Fruit fly (Drosophila melanogaster): ENCODE data around the gene Wdr81.

Gene Wdr81

dm6 chr2L:12007331-12007791 lies 13.4 kb downstream of the Wdr81 start (continued):
- TF ChIP-seq CG15011 (GFP tag; optimal IDR thresholded peaks at IDR 0.05) (no peak), CG33213 (GFP tag; optimal IDR thresholded peaks at IDR 0.05) (peak; percentile 91), gsb (GFP tag; IDR thresholded peaks at IDR 0.05) (no peak), CG13424 (tag; optimal IDR thresholded peaks at IDR 0.05) (peak; percentile 19), seq (GFP tag; IDR thresholded peaks at IDR 0.05) (no peak), CG2202 (tag; optimal IDR thresholded peaks at IDR 0.05) (no peak), CG1647 (GFP tag; optimal IDR thresholded peaks at IDR 0.05) (peak; percentile 24), Stat92E (GFP tag; optimal IDR thresholded peaks at IDR 0.05) (peak in 1 of 3 experiments; percentile 97), CG15514 (GFP tag; optimal IDR thresholded peaks at IDR 0.05) (peak; percentile 75), vnd (GFP tag; IDR thresholded peaks at IDR 0.05; ENCODE audit: partially characterized antibody) (no peak), CG6254 (GFP tag; optimal IDR thresholded peaks at IDR 0.05) (peak; percentile 92), CG34376 (GFP tag; optimal IDR thresholded peaks at IDR 0.05) (peak; percentile 98), Abd-B (GFP tag; optimal IDR thresholded peaks at IDR 0.05) (no peak), Blimp-1 (GFP tag; optimal IDR thresholded peaks at IDR 0.05) (peak; percentile 45), gt (GFP tag; IDR thresholded peaks at IDR 0.05) (no peak), gro (GFP tag; optimal IDR thresholded peaks at IDR 0.05) (peak; percentile 85), prd (optimal IDR thresholded peaks at IDR 0.05) (no peak), prd (GFP tag; IDR thresholded peaks at IDR 0.05) (no peak), sima (GFP tag; optimal IDR thresholded peaks at IDR 0.05) (no peak), Rx (GFP tag; IDR thresholded peaks at IDR 0.05) (no peak), CG31388 (GFP tag; optimal IDR thresholded peaks at IDR 0.05) (no peak), mam (GFP tag; optimal IDR thresholded peaks at IDR 0.05) (peak; percentile 12), mld (GFP tag; IDR thresholded peaks at IDR 0.05; ENCODE audit: partially characterized antibody) (no peak), peb (GFP tag; IDR thresholded peaks at IDR 0.05) (no peak), lov (optimal IDR thresholded peaks at IDR 0.05) (no peak), lov (GFP tag; IDR thresholded peaks at IDR 0.05) (no peak), CG8089 (GFP tag; optimal IDR thresholded peaks at IDR 0.05) (peak; percentile 66), Dad (GFP tag; optimal IDR thresholded peaks at IDR 0.05) (peak; percentile 51), CG4360 (GFP tag; IDR thresholded peaks at IDR 0.05) (no peak), p53 (GFP tag; optimal IDR thresholded peaks at IDR 0.05) (peak; percentile 100), CG3163 (GFP tag; optimal IDR thresholded peaks at IDR 0.05) (peak; percentile 40), CG10366 (GFP tag; IDR thresholded peaks at IDR 0.05) (no peak), Oaz (GFP tag; IDR thresholded peaks at IDR 0.05) (no peak), pnt (GFP tag; optimal IDR thresholded peaks at IDR 0.05) (no peak), CG10543 (GFP tag; optimal IDR thresholded peaks at IDR 0.05) (peak; percentile 100), CG15073 (GFP tag; optimal IDR thresholded peaks at IDR 0.05) (no peak), en (GFP tag; optimal IDR thresholded peaks at IDR 0.05) (peak; percentile 10), CG13287 (GFP tag; IDR thresholded peaks at IDR 0.05; ENCODE audit: partially characterized antibody) (no peak), CG18476 (GFP tag; optimal IDR thresholded peaks at IDR 0.05) (no peak), tna (GFP tag; IDR thresholded peaks at IDR 0.05; ENCODE audit: partially characterized antibody) (no peak), CG9817 (tag; optimal IDR thresholded peaks at IDR 0.05) (no peak), CG12299 (tag; optimal IDR thresholded peaks at IDR 0.05) (no peak), h (optimal IDR thresholded peaks at IDR 0.05) (peak; percentile 25), CG1832 (GFP tag; optimal IDR thresholded peaks at IDR 0.05) (peak; percentile 99), kah (GFP tag; optimal IDR thresholded peaks at IDR 0.05) (peak; percentile 100), ase (GFP tag; IDR thresholded peaks at IDR 0.05) (no peak), CG10462 (GFP tag; optimal IDR thresholded peaks at IDR 0.05) (no peak), CG3847 (GFP tag; IDR thresholded peaks at IDR 0.05) (no peak), bab2 (GFP tag; optimal IDR thresholded peaks at IDR 0.05) (no peak), CG16815 (GFP tag; optimal IDR thresholded peaks at IDR 0.05) (no peak), grau (tag; optimal IDR thresholded peaks at IDR 0.05) (peak; percentile 55), gcm2 (GFP tag; optimal IDR thresholded peaks at IDR 0.05) (peak; percentile 43)
